Fruit fly (Drosophila melanogaster) whole organism, wandering third instar larva: Measurements from ENCODE around the gene CG12994.

Source experiments
- Abd-B ChIP-seq: fragments of >200 bp; optimal IDR thresholded peaks from 2 replicates; lab custom pipeline; 2017; ENCODE audit warnings: missing biosample characterization, missing genetic modification characterization
- CG32264 ChIP-seq: fragments of 200-800 bp; sonication (Bioruptor generic); optimal IDR thresholded peaks from 2 replicates; lab custom pipeline; 2016; ENCODE audit warnings: missing biosample characterization, missing genetic modification characterization
- CG9705 ChIP-seq: fragments of 200-800 bp; sonication (Bioruptor generic); optimal IDR thresholded peaks from 2 replicates; lab custom pipeline; 2018; ENCODE audit warnings: missing biosample characterization, mild to moderate bottlenecking, missing genetic modification characterization
- CrebA ChIP-seq: fragments of 200-800 bp; sonication (Bioruptor generic); optimal IDR thresholded peaks from 2 replicates; lab custom pipeline; 2016; ENCODE audit warnings: missing biosample characterization, mild to moderate bottlenecking, missing genetic modification characterization, borderline replicate concordance
- Dfd ChIP-seq: fragments of >200 bp; optimal IDR thresholded peaks from 2 replicates; lab custom pipeline; 2017; ENCODE audit warnings: missing biosample characterization, missing genetic modification characterization
- Dif ChIP-seq: fragments of 200-275, 200-300 bp; sonication (Bioruptor generic); optimal IDR thresholded peaks from 2 replicates; lab custom pipeline; 2018; ENCODE audit warnings: missing biosample characterization, missing genetic modification characterization; ENCODE audit not compliant: partially characterized antibody
- GATAd ChIP-seq: sonication (Bioruptor generic); optimal IDR thresholded peaks from 2 replicates; lab custom pipeline; 2016; ENCODE audit warnings: missing biosample characterization, missing genetic modification characterization
- HLH106 ChIP-seq: fragments of 200-800 bp; optimal IDR thresholded peaks from 3 replicates; lab custom pipeline; 2019; ENCODE audit warnings: missing biosample characterization, mild to moderate bottlenecking, missing genetic modification characterization, moderate library complexity
- Hnf4 ChIP-seq: fragments of 200-800 bp; sonication (Bioruptor generic); optimal IDR thresholded peaks from 2 replicates; lab custom pipeline; 2016; ENCODE audit warnings: missing biosample characterization, mild to moderate bottlenecking, missing genetic modification characterization
- Hr78 ChIP-seq: fragments of >200 bp; optimal IDR thresholded peaks from 2 replicates; lab custom pipeline; 2017; ENCODE audit warnings: missing biosample characterization, missing genetic modification characterization
- Hr83 ChIP-seq: fragments of 200-300 bp; sonication (Bioruptor generic); optimal IDR thresholded peaks from 2 replicates; lab custom pipeline; 2016; ENCODE audit warnings: missing biosample characterization, mild to moderate bottlenecking, missing genetic modification characterization, moderate library complexity; ENCODE audit not compliant: poor library complexity, severe bottlenecking
- Jra ChIP-seq: sonication (Bioruptor generic); optimal IDR thresholded peaks from 2 replicates; lab custom pipeline; 2016; ENCODE audit warnings: missing biosample characterization, missing genetic modification characterization
- Mio ChIP-seq: sonication (Bioruptor generic); optimal IDR thresholded peaks from 2 replicates; lab custom pipeline; 2016; ENCODE audit warnings: missing biosample characterization, missing genetic modification characterization
- Myc ChIP-seq: fragments of >200 bp; optimal IDR thresholded peaks from 2 replicates; lab custom pipeline; 2017
- N ChIP-seq: fragments of >200 bp; optimal IDR thresholded peaks from 2 replicates; lab custom pipeline; 2018; ENCODE audit warnings: missing biosample characterization, missing external identifiers, missing genetic modification characterization
- OdsH ChIP-seq: fragments of 200-800 bp; sonication (Bioruptor generic); optimal IDR thresholded peaks from 2 replicates; lab custom pipeline; 2016; ENCODE audit warnings: missing biosample characterization, mild to moderate bottlenecking, missing genetic modification characterization
- Rel ChIP-seq, 2 experiments: fragments of 200-800 bp; sonication (Bioruptor generic) in 1 of 2; optimal IDR thresholded peaks; 2 replicates in 1 of 2; 3 replicates in 1 of 2; lab custom pipeline; 2016 to 2019; ENCODE audit warnings: mild to moderate bottlenecking in 2 of 2, missing biosample characterization in 2 of 2, missing genetic modification characterization in 2 of 2, moderate library complexity in 1 of 2
- Sp1 ChIP-seq: fragments of 200-800 bp; sonication (Bioruptor generic); optimal IDR thresholded peaks from 3 replicates; lab custom pipeline; 2019; ENCODE audit warnings: missing biosample characterization, mild to moderate bottlenecking, missing genetic modification characterization, moderate library complexity
- Vsx2 ChIP-seq: fragments of 200-300, 225-300 bp; sonication (Bioruptor generic); optimal IDR thresholded peaks from 2 replicates; lab custom pipeline; 2018; ENCODE audit warnings: missing biosample characterization, missing genetic modification characterization; ENCODE audit not compliant: partially characterized antibody
- br ChIP-seq: fragments of 200-800 bp; sonication (Bioruptor generic); optimal IDR thresholded peaks from 2 replicates; lab custom pipeline; 2016; ENCODE audit warnings: missing biosample characterization, missing genetic modification characterization
- brk ChIP-seq: fragments of 200-800 bp; sonication (Bioruptor generic); optimal IDR thresholded peaks from 2 replicates; lab custom pipeline; 2016; ENCODE audit warnings: missing biosample characterization, mild to moderate bottlenecking, missing genetic modification characterization
- dl ChIP-seq, 2 experiments: fragments of 175-275, 200-275 bp in 1 of 2; fragments of 200-275 bp in 1 of 2; sonication (Bioruptor generic); optimal IDR thresholded peaks; lab custom pipeline; 2018; ENCODE audit warnings: mild to moderate bottlenecking in 2 of 2, missing biosample characterization in 2 of 2, missing genetic modification characterization in 2 of 2, moderate library complexity in 2 of 2; ENCODE audit not compliant: partially characterized antibody in 2 of 2, insufficient read depth in 1 of 2
- dmrt93B ChIP-seq: fragments of 200-800 bp; sonication (Bioruptor generic); optimal IDR thresholded peaks from 2 replicates; lab custom pipeline; 2018; ENCODE audit warnings: missing biosample characterization, mild to moderate bottlenecking, missing genetic modification characterization
- dsf ChIP-seq: sonication (Bioruptor generic); optimal IDR thresholded peaks from 2 replicates; lab custom pipeline; 2016; ENCODE audit warnings: missing biosample characterization, missing genetic modification characterization, borderline replicate concordance
- ey ChIP-seq: fragments of 200-800 bp; sonication (Bioruptor generic); optimal IDR thresholded peaks from 2 replicates; lab custom pipeline; 2016; ENCODE audit warnings: missing biosample characterization, missing genetic modification characterization
- foxo ChIP-seq, 2 experiments: fragments of 200-800 bp; sonication (Bioruptor generic); optimal IDR thresholded peaks; 2 replicates in 1 of 2; 3 replicates in 1 of 2; lab custom pipeline; 2016 to 2017; ENCODE audit warnings: missing biosample characterization in 2 of 2, missing genetic modification characterization in 2 of 2
- fru ChIP-seq: fragments of 200-800 bp; sonication (Bioruptor generic); optimal IDR thresholded peaks from 3 replicates; lab custom pipeline; 2016; ENCODE audit warnings: missing biosample characterization, mild to moderate bottlenecking, missing genetic modification characterization
- h ChIP-seq: fragments of 200-800 bp; sonication (Bioruptor generic); optimal IDR thresholded peaks from 3 replicates; lab custom pipeline; 2016; ENCODE audit warnings: missing biosample characterization, mild to moderate bottlenecking, missing genetic modification characterization
- jim ChIP-seq: fragments of 175-275, 200-325 bp; sonication (Bioruptor generic); optimal IDR thresholded peaks from 2 replicates; lab custom pipeline; 2016; ENCODE audit warnings: missing biosample characterization, mild to moderate bottlenecking, missing genetic modification characterization
- lola ChIP-seq: fragments of >200 bp; optimal IDR thresholded peaks from 2 replicates; lab custom pipeline; 2017; ENCODE audit warnings: missing biosample characterization, missing genetic modification characterization
- pan ChIP-seq: fragments of >200 bp; optimal IDR thresholded peaks from 2 replicates; lab custom pipeline; 2017
- psq ChIP-seq: fragments of 200-800 bp; sonication (Bioruptor generic); optimal IDR thresholded peaks from 3 replicates; lab custom pipeline; 2017; ENCODE audit warnings: missing biosample characterization, mild to moderate bottlenecking, missing genetic modification characterization, moderate library complexity
- rgr ChIP-seq: fragments of 200-800 bp; sonication (Bioruptor generic); optimal IDR thresholded peaks from 3 replicates; lab custom pipeline; 2016; ENCODE audit warnings: missing biosample characterization, mild to moderate bottlenecking, missing genetic modification characterization
- sage ChIP-seq: fragments of 200-800 bp; sonication (Bioruptor generic); optimal IDR thresholded peaks from 2 replicates; lab custom pipeline; 2016; ENCODE audit warnings: missing biosample characterization, mild to moderate bottlenecking, missing genetic modification characterization
- sv ChIP-seq: fragments of 200-800 bp; sonication (Bioruptor generic); optimal IDR thresholded peaks from 3 replicates; lab custom pipeline; 2016; ENCODE audit warnings: missing biosample characterization, missing genetic modification characterization
- tai ChIP-seq: sonication (Bioruptor generic); optimal IDR thresholded peaks from 2 replicates; lab custom pipeline; 2016; ENCODE audit warnings: missing biosample characterization, missing genetic modification characterization
- usp ChIP-seq: fragments of >200 bp; optimal IDR thresholded peaks from 2 replicates; lab custom pipeline; 2017; ENCODE audit warnings: missing biosample characterization, missing genetic modification characterization
- woc ChIP-seq: sonication (Bioruptor generic); optimal IDR thresholded peaks from 2 replicates; lab custom pipeline; 2016; ENCODE audit warnings: missing biosample characterization, mild to moderate bottlenecking, missing genetic modification characterization

The CG12994 gene

DNA sequence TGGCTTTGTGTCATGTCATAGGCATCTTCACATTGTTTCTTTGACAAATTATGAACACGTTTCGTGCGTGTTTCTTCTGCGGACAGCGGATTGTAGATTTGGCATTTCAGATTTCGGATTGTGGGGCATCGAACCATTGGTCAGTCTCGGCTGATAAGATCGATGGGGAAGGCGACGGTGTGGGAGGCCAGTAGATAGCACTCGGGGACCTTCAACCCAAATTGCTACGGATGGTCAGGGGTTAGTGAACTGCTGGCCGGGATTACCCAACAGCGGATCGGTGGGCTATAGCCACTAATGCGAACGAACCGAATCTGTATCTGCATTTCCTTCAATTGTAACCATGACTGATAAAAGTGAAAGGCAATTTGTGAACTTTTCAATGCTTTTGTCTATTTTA lies 46.7 kb upstream of the CG12994 start:
- TF ChIP-seq Rel (GFP tag; optimal IDR thresholded peaks at IDR 0.05; lab: Kevin White, UChicago) = no peak
- peak; percentile 32 for TF ChIP-seq Rel (tag; optimal IDR thresholded peaks at IDR 0.05; lab: Kevin White, UChicago)
- TF ChIP-seq h = no peak

DNA sequence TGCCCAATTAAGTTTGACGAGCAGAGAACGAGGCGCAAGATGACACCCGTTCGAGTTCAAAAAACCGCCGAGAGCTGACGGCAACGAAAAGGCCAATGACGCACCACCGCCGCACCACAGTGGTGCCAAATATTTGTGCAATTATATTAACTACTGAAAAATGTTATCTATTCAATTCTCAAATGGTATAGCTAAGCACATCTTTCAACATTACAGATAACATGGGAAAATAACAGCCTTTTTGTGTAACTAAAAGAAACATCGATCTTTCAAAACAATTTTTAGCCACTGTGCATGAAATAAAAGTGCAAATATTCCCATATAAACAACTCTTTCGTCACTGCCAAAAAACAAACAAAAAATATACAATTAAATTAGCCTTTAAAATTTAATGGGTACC lies 46.1 kb upstream of the CG12994 start:
- TF ChIP-seq lola (no peak), rgr (GFP tag; lab: Kevin White, UChicago) (peak; percentile 85), dl (GFP tag; optimal IDR thresholded peaks at IDR 0.05; lab: Kevin White, UChicago; ENCODE audit: insufficient read depth in 1 of 2, partially characterized antibody in 2 of 2) (no peak), pan (lab: Kevin White, UChicago) (no peak), CrebA (no peak), brk (peak; percentile 63), CG9705 (GFP tag; lab: Kevin White, UChicago) (peak; percentile 65), psq (GFP tag; lab: Kevin White, UChicago) (peak; percentile 78), tai (peak; percentile 76), sage (GFP tag; lab: Kevin White, UChicago) (peak; percentile 70), Hr83 (no peak), HLH106 (tag; lab: Kevin White, UChicago) (peak; percentile 84), Hnf4 (peak; percentile 84), OdsH (GFP tag; lab: Kevin White, UChicago) (peak; percentile 86), CG32264 (peak; percentile 78), Hr78 (GFP tag; lab: Kevin White, UChicago) (no peak), dmrt93B (peak; percentile 71), sv (GFP tag; lab: Kevin White, UChicago) (no peak), fru (GFP tag; lab: Kevin White, UChicago) (peak; percentile 88), Sp1 (GFP tag; lab: Kevin White, UChicago) (peak; percentile 81), jim (no peak), br (GFP tag; lab: Kevin White, UChicago) (peak; percentile 87), Dfd (GFP tag; lab: Kevin White, UChicago) (no peak), Rel (GFP tag; optimal IDR thresholded peaks at IDR 0.05; lab: Kevin White, UChicago) (no peak), Rel (tag; optimal IDR thresholded peaks at IDR 0.05; lab: Kevin White, UChicago) (peak; percentile 42), h (peak; percentile 92), N (GFP tag; lab: Kevin White, UChicago) (no peak), Vsx2 (GFP tag; lab: Kevin White, UChicago) (no peak), dsf (GFP tag; lab: Kevin White, UChicago) (no peak), Myc (lab: Kevin White, UChicago) (no peak), Dif (GFP tag; lab: Kevin White, UChicago) (no peak), GATAd (GFP tag; lab: Kevin White, UChicago) (peak; percentile 59), foxo (GFP tag; optimal IDR thresholded peaks at IDR 0.05; lab: Kevin White, UChicago) (peak; percentile 63 to 89), woc (peak; percentile 73), Abd-B (GFP tag; lab: Kevin White, UChicago) (no peak), usp (GFP tag; lab: Kevin White, UChicago) (no peak), Jra (GFP tag; lab: Kevin White, UChicago) (peak; percentile 79), Mio (GFP tag; lab: Kevin White, UChicago) (peak; percentile 5), ey (GFP tag; lab: Kevin White, UChicago) (peak; percentile 89)

DNA sequence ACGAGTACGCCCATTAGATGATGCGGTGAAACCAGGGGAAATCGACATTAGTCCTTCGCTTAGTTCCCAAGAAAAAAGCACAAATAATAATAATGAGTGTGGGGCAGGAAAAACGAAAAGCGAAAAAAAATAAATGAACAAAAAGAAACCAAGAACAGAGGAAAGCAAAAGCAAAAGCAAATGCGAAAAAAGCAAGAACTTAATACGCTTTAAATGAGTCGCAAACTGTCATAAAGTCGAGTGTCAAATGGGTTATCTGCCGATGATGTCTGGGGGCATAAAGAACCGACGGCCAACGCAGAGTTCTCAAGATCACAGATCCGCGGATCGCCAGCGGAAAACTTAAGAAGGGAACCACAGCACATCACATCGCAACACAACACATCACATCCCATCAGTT lies 44.6 kb upstream of the CG12994 start:
- no peak for TF ChIP-seq lola
- TF ChIP-seq Sp1 (GFP tag; lab: Kevin White, UChicago) = no peak
- TF ChIP-seq psq (GFP tag; lab: Kevin White, UChicago) = no peak
- no peak for TF ChIP-seq dmrt93B
- TF ChIP-seq Hr78 (GFP tag; lab: Kevin White, UChicago) = no peak
- TF ChIP-seq dsf (GFP tag; lab: Kevin White, UChicago) = no peak
- TF ChIP-seq sv (GFP tag; lab: Kevin White, UChicago) = no peak
- no peak for TF ChIP-seq Rel (GFP tag; optimal IDR thresholded peaks at IDR 0.05; lab: Kevin White, UChicago)
- peak; percentile 3 for TF ChIP-seq Rel (tag; optimal IDR thresholded peaks at IDR 0.05; lab: Kevin White, UChicago)
